Worm (Caenorhabditis elegans): ENCODE results near the gene oac-15.

oac-15 gene

ce11 chrV:16201730-16202129, 8.0 kb downstream of the oac-15 start, which contains the start of gene F11A5.17:
TSS of gene F11A5.17 (plus strand) at chrV:16202030.
- TF ChIP-seq aly-2 (tag; optimal IDR thresholded peaks at IDR 0.05) (no peak), ztf-1 (GFP tag; conservative IDR thresholded peaks at IDR 0.05) (no peak), lin-11 (tag; optimal IDR thresholded peaks at IDR 0.05) (no peak), lin-13 (GFP tag; optimal IDR thresholded peaks at IDR 0.05) (no peak), nhr-77 (tag; optimal IDR thresholded peaks at IDR 0.05) (no peak), nhr-23 (tag; optimal IDR thresholded peaks at IDR 0.05) (no peak), elt-1 (tag; optimal IDR thresholded peaks at IDR 0.05) (no peak), peb-1 (tag; optimal IDR thresholded peaks at IDR 0.05) (no peak), dmd-4 (tag; optimal IDR thresholded peaks at IDR 0.05) (no peak)

- TF ChIP-seq mdl-1 (tag; optimal IDR thresholded peaks at IDR 0.05) (no peak), ZK546.5 (tag; optimal IDR thresholded peaks at IDR 0.05) (no peak), nhr-6 (tag; optimal IDR thresholded peaks at IDR 0.05) (no peak)
Observed at ce11 chrV:16198016-16198415, 11.7 kb downstream of the oac-15 start, which contains the start of gene F11A5.5. TSS of gene F11A5.5 (plus strand) at chrV:16198316.

ce11 chrV:16195379-16195778, 14.4 kb downstream of the oac-15 start, which contains the start of gene rabr-3:
TSS of gene rabr-3 (plus strand) at chrV:16195679.
- TF ChIP-seq ceh-16 (tag; optimal IDR thresholded peaks at IDR 0.05): no peak
- TF ChIP-seq dmd-4 (tag; optimal IDR thresholded peaks at IDR 0.05): no peak
- no peak for TF ChIP-seq unc-55 (GFP tag; optimal IDR thresholded peaks at IDR 0.05)
- no peak for TF ChIP-seq peb-1 (tag; optimal IDR thresholded peaks at IDR 0.05)
- TF ChIP-seq unc-62 (GFP tag; optimal IDR thresholded peaks at IDR 0.05): no peak
- no peak for TF ChIP-seq R02D3.7 (tag; optimal IDR thresholded peaks at IDR 0.05)
- no peak for TF ChIP-seq elt-3 (tag; optimal IDR thresholded peaks at IDR 0.05)
- no peak for TF ChIP-seq gmeb-1 (tag; optimal IDR thresholded peaks at IDR 0.05)
- TF ChIP-seq F13H6.1 (tag; optimal IDR thresholded peaks at IDR 0.05): no peak
- no peak for TF ChIP-seq ZK546.5 (tag; optimal IDR thresholded peaks at IDR 0.05)
- no peak for TF ChIP-seq lsy-2 (tag; optimal IDR thresholded peaks at IDR 0.05)

ce11 chrV:16194639-16195038, 15.1 kb downstream of the oac-15 start, which contains the start of gene rabr-4:
TSS of gene rabr-4 (plus strand) at chrV:16194939.
- TF ChIP-seq gmeb-1 (tag; optimal IDR thresholded peaks at IDR 0.05) (no peak), lin-13 (GFP tag; optimal IDR thresholded peaks at IDR 0.05) (no peak), mdl-1 (tag; optimal IDR thresholded peaks at IDR 0.05) (no peak), nhr-237 (tag; optimal IDR thresholded peaks at IDR 0.05) (no peak), elt-1 (tag; optimal IDR thresholded peaks at IDR 0.05) (no peak), nhr-77 (tag; optimal IDR thresholded peaks at IDR 0.05) (no peak), nhr-25 (tag; optimal IDR thresholded peaks at IDR 0.05) (no peak), nhr-129 (tag; optimal IDR thresholded peaks at IDR 0.05) (no peak), nhr-6 (tag; optimal IDR thresholded peaks at IDR 0.05) (no peak), dmd-4 (tag; optimal IDR thresholded peaks at IDR 0.05) (no peak), nhr-23 (tag; optimal IDR thresholded peaks at IDR 0.05) (no peak), ceh-82 (tag; optimal IDR thresholded peaks at IDR 0.05) (no peak), blmp-1 (tag; optimal IDR thresholded peaks at IDR 0.05; ENCODE audit: insufficient read depth) (no peak), ztf-11 (tag; optimal IDR thresholded peaks at IDR 0.05) (no peak), sma-3 (GFP tag; optimal IDR thresholded peaks at IDR 0.05) (no peak)

- TF ChIP-seq mbf-1 (tag; optimal IDR thresholded peaks at IDR 0.05) (no peak), fos-1 (tag; optimal IDR thresholded peaks at IDR 0.05) (no peak), R02D3.7 (tag; optimal IDR thresholded peaks at IDR 0.05) (no peak), elt-1 (tag; optimal IDR thresholded peaks at IDR 0.05) (no peak), nhr-11 (tag; optimal IDR thresholded peaks at IDR 0.05) (no peak), unc-62 (GFP tag; optimal IDR thresholded peaks at IDR 0.05) (no peak), nhr-10 (tag; optimal IDR thresholded peaks at IDR 0.05) (no peak), dmd-4 (tag; optimal IDR thresholded peaks at IDR 0.05) (no peak), C34F6.9 (tag; optimal IDR thresholded peaks at IDR 0.05) (no peak), zag-1 (tag; optimal IDR thresholded peaks at IDR 0.05) (no peak), elt-3 (tag; optimal IDR thresholded peaks at IDR 0.05) (no peak), nhr-129 (tag; optimal IDR thresholded peaks at IDR 0.05) (no peak)
Observed at ce11 chrV:16192114-16192513, 17.6 kb downstream of the oac-15 start, which contains the start of gene srh-279. TSS of gene srh-279 (plus strand) at chrV:16192414.

ce11 chrV:16190485-16190884, 19.3 kb downstream of the oac-15 start, which contains the start of gene srh-281:
TSS of gene srh-281 (plus strand) at chrV:16190785.
- TF ChIP-seq gmeb-1 (tag; optimal IDR thresholded peaks at IDR 0.05) (no peak), ama-1 (optimal IDR thresholded peaks at IDR 0.05) (no peak), nhr-23 (tag; optimal IDR thresholded peaks at IDR 0.05) (no peak), Y55F3AM.14 (GFP tag; optimal IDR thresholded peaks at IDR 0.05) (no peak), mab-5 (tag; optimal IDR thresholded peaks at IDR 0.05) (no peak), unc-55 (GFP tag; optimal IDR thresholded peaks at IDR 0.05) (no peak), mdl-1 (tag; optimal IDR thresholded peaks at IDR 0.05) (no peak), sma-9 (GFP tag; optimal IDR thresholded peaks at IDR 0.05) (no peak), sma-9 (tag; optimal IDR thresholded peaks at IDR 0.05) (no peak), nhr-12 (tag; optimal IDR thresholded peaks at IDR 0.05) (no peak), nhr-10 (tag; optimal IDR thresholded peaks at IDR 0.05) (no peak), elt-1 (tag; optimal IDR thresholded peaks at IDR 0.05) (no peak), F13H6.1 (tag; optimal IDR thresholded peaks at IDR 0.05) (no peak), C34F6.9 (tag; optimal IDR thresholded peaks at IDR 0.05) (no peak), fos-1 (tag; optimal IDR thresholded peaks at IDR 0.05) (no peak), ztf-4 (tag; optimal IDR thresholded peaks at IDR 0.05) (no peak), ZK546.5 (tag; optimal IDR thresholded peaks at IDR 0.05) (no peak), lin-11 (tag; optimal IDR thresholded peaks at IDR 0.05) (no peak), nhr-11 (tag; optimal IDR thresholded peaks at IDR 0.05) (no peak), elt-3 (tag; optimal IDR thresholded peaks at IDR 0.05) (no peak)
